ENCODE assay signal across 2 worm cellular contexts in the genomic region with DNA sequence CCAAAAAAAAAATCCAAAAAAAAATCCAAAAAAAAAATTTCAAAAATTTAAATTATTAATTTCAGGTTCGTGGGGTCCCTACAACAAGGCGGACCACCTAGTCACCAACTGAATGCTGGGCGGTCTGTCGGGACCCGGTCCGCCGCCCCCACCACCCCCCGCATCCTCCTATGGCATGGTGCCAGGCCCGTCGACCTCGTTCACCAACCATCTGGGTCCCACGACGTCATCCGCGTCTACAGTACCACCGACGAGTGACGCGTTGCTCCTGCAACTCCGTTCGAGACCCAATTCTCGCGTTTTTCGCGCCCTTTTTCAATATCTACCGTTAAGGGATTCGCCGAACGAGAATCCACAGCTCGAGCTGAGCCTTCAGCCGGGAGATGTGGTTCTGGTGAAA.
TF ChIP-seq lines count a peak whose summit lies in the region.

No protein-coding gene starts in this region.

TF ChIP-seq in whole organism, L4 larva, 104 proteins besides CTCF, POLR2A, EP300 and RAD21:
- TF ChIP-seq dmd-8 (GFP tag; IDR thresholded peaks at IDR 0.05; lab: Robert Waterston, UW) (no peak), egl-43 (GFP tag; IDR thresholded peaks at IDR 0.05; lab: Robert Waterston, UW) (0 out of 2 replicates have a peak, but pooled peaks have one; percentile 35), set-16 (GFP tag; IDR thresholded peaks at IDR 0.05; lab: Robert Waterston, UW) (peak; percentile 92), Y105C5A.15 (GFP tag; IDR thresholded peaks at IDR 0.05; lab: Robert Waterston, UW) (no peak), attf-4 (tag; optimal IDR thresholded peaks at IDR 0.05; lab: Kevin White, UChicago) (no peak), zfp-2 (tag; optimal IDR thresholded peaks at IDR 0.05; lab: Kevin White, UChicago) (no peak), egl-27 (tag; optimal IDR thresholded peaks at IDR 0.05; lab: Kevin White, UChicago) (no peak), Y75B8A.6 (GFP tag; IDR thresholded peaks at IDR 0.05; lab: Robert Waterston, UW) (no peak), lin-38 (GFP tag; IDR thresholded peaks at IDR 0.05; lab: Robert Waterston, UW) (no peak), hif-1 (tag; optimal IDR thresholded peaks at IDR 0.05; lab: Kevin White, UChicago) (no peak), T26A8.4 (GFP tag; IDR thresholded peaks at IDR 0.05; lab: Robert Waterston, UW) (no peak), ceh-32 (tag; optimal IDR thresholded peaks at IDR 0.05; lab: Kevin White, UChicago; ENCODE audit: poor library complexity) (no peak), php-3 (GFP tag; IDR thresholded peaks at IDR 0.05; lab: Robert Waterston, UW) (0 out of 2 replicates have a peak, but pooled peaks have one; percentile 46)
TF ChIP-seq in whole organism, L4 larva: peak in this region for 3.

TF ChIP-seq in whole organism, young adult, 124 proteins besides CTCF, POLR2A, EP300 and RAD21:
- TF ChIP-seq lin-54 (GFP tag; optimal IDR thresholded peaks at IDR 0.05; lab: Kevin White, UChicago) = no peak
- peak; percentile 79 for TF ChIP-seq zfh-2 (GFP tag; conservative IDR thresholded peaks at IDR 0.05; lab: Robert Waterston, UW)
- peak; percentile 54; the same call in 1 of the 2 replicates for TF ChIP-seq egrh-3 (GFP tag; IDR thresholded peaks at IDR 0.05; lab: Robert Waterston, UW)
